In genomic region chrX:18404632-18405238, dm6 we compare ENCODE assay signal across 1 fruit fly cellular context.
TF ChIP-seq lines count a peak whose summit lies in the region.

No protein-coding gene starts in this region.

TF ChIP-seq in whole organism, embryonic, 481 proteins besides CTCF, POLR2A, EP300 and RAD21 (continued from another document):
- no peak for TF ChIP-seq Nf-YB (GFP tag; optimal IDR thresholded peaks at IDR 0.05; lab: Kevin White, UChicago)
- TF ChIP-seq CG2129 (GFP tag; IDR thresholded peaks at IDR 0.05; lab: Robert Waterston, UW; ENCODE audit: partially characterized antibody), result no peak
- peak; percentile 51; the same call in 1 of the 3 replicates for TF ChIP-seq gce (GFP tag; IDR thresholded peaks at IDR 0.05; lab: Robert Waterston, UW)
- TF ChIP-seq dimm (GFP tag; IDR thresholded peaks at IDR 0.05; lab: Robert Waterston, UW), result no peak
- peak; percentile 4 for TF ChIP-seq pb (GFP tag; optimal IDR thresholded peaks at IDR 0.05; lab: Kevin White, UChicago)
- no peak for TF ChIP-seq slou (GFP tag; optimal IDR thresholded peaks at IDR 0.05; lab: Kevin White, UChicago)
- TF ChIP-seq CG4707 (GFP tag; optimal IDR thresholded peaks at IDR 0.05; lab: Kevin White, UChicago), result no peak
- peak; percentile 46 for TF ChIP-seq cg (GFP tag; optimal IDR thresholded peaks at IDR 0.05; lab: Kevin White, UChicago)
- TF ChIP-seq Myb (GFP tag; optimal IDR thresholded peaks at IDR 0.05; lab: Kevin White, UChicago), result peak; percentile 8
- no peak for TF ChIP-seq Blimp-1 (GFP tag; optimal IDR thresholded peaks at IDR 0.05; lab: Kevin White, UChicago)
- no peak for TF ChIP-seq CG6175 (GFP tag; IDR thresholded peaks at IDR 0.05; lab: Robert Waterston, UW)
- peak; percentile 31 for TF ChIP-seq Ssrp (tag; optimal IDR thresholded peaks at IDR 0.05; lab: Kevin White, UChicago)
- TF ChIP-seq corto (GFP tag; optimal IDR thresholded peaks at IDR 0.05; lab: Kevin White, UChicago), result no peak
- no peak for TF ChIP-seq CG4730 (GFP tag; IDR thresholded peaks at IDR 0.05; lab: Robert Waterston, UW)
- TF ChIP-seq Rfx (GFP tag; IDR thresholded peaks at IDR 0.05; lab: Robert Waterston, UW), result no peak
- TF ChIP-seq usp (GFP tag; optimal IDR thresholded peaks at IDR 0.05; lab: Kevin White, UChicago), result no peak
- TF ChIP-seq CG7556 (GFP tag; optimal IDR thresholded peaks at IDR 0.05; lab: Kevin White, UChicago), result peak; percentile 30
- peak; percentile 48 for TF ChIP-seq Abd-B (GFP tag; optimal IDR thresholded peaks at IDR 0.05; lab: Kevin White, UChicago)
- TF ChIP-seq nom (GFP tag; optimal IDR thresholded peaks at IDR 0.05; lab: Kevin White, UChicago), result peak; percentile 33
- TF ChIP-seq CG11398 (GFP tag; optimal IDR thresholded peaks at IDR 0.05; lab: Kevin White, UChicago), result peak; percentile 29
- TF ChIP-seq CG9609 (GFP tag; optimal IDR thresholded peaks at IDR 0.05; lab: Kevin White, UChicago), result peak; percentile 42
- TF ChIP-seq rib (GFP tag; IDR thresholded peaks at IDR 0.05; lab: Robert Waterston, UW), result no peak
- TF ChIP-seq pho (GFP tag; optimal IDR thresholded peaks at IDR 0.05; lab: Kevin White, UChicago), result peak; percentile 50
- no peak for TF ChIP-seq CG17568 (GFP tag; optimal IDR thresholded peaks at IDR 0.05; lab: Kevin White, UChicago)
- no peak for TF ChIP-seq CG7963 (GFP tag; IDR thresholded peaks at IDR 0.05; lab: Robert Waterston, UW; ENCODE audit: partially characterized antibody)
- TF ChIP-seq pros (GFP tag; optimal IDR thresholded peaks at IDR 0.05; lab: Kevin White, UChicago), result no peak
- no peak for TF ChIP-seq insv (GFP tag; optimal IDR thresholded peaks at IDR 0.05; lab: Kevin White, UChicago)
- TF ChIP-seq Dad (GFP tag; optimal IDR thresholded peaks at IDR 0.05; lab: Kevin White, UChicago), result peak; percentile 19
- TF ChIP-seq Sox100B (GFP tag; optimal IDR thresholded peaks at IDR 0.05; lab: Kevin White, UChicago), result peak; percentile 56
- TF ChIP-seq CG18619 (GFP tag; optimal IDR thresholded peaks at IDR 0.05; lab: Kevin White, UChicago), result peak; percentile 49
- TF ChIP-seq az2 (GFP tag; optimal IDR thresholded peaks at IDR 0.05; lab: Kevin White, UChicago), result peak; percentile 12
- peak; percentile 10 for TF ChIP-seq fd96Cb (tag; optimal IDR thresholded peaks at IDR 0.05; lab: Kevin White, UChicago)
- TF ChIP-seq Dbx (GFP tag; IDR thresholded peaks at IDR 0.05; lab: Robert Waterston, UW), result no peak
- TF ChIP-seq chinmo (GFP tag; IDR thresholded peaks at IDR 0.05; lab: Robert Waterston, UW; ENCODE audit: partially characterized antibody), result no peak; the same call in 2 of the 4 replicates
- TF ChIP-seq E2f1 (GFP tag; IDR thresholded peaks at IDR 0.05; lab: Robert Waterston, UW), result 0 out of 2 replicates have a peak, but pooled peaks have one; percentile 6
- peak; percentile 17 for TF ChIP-seq CG3281 (GFP tag; optimal IDR thresholded peaks at IDR 0.05; lab: Kevin White, UChicago)
- peak; percentile 57 for TF ChIP-seq dmrt99B (tag; optimal IDR thresholded peaks at IDR 0.05; lab: Kevin White, UChicago)
- peak in 1 of 3 experiments; percentile 33 for TF ChIP-seq lola (GFP tag; optimal IDR thresholded peaks at IDR 0.05; lab: Kevin White, UChicago)
- TF ChIP-seq Trl (optimal IDR thresholded peaks at IDR 0.05; lab: Kevin White, UChicago), result peak; percentile 91 to 92
- TF ChIP-seq Trl (GFP tag; optimal IDR thresholded peaks at IDR 0.05; lab: Kevin White, UChicago), result no peak
- TF ChIP-seq run (tag; optimal IDR thresholded peaks at IDR 0.05; lab: Kevin White, UChicago), result peak; percentile 47
- no peak for TF ChIP-seq CG9727 (GFP tag; optimal IDR thresholded peaks at IDR 0.05; lab: Kevin White, UChicago)
- TF ChIP-seq z (GFP tag; IDR thresholded peaks at IDR 0.05; lab: Robert Waterston, UW), result peak; percentile 5; the same call in 1 of the 3 replicates
- TF ChIP-seq Ets65A (GFP tag; lab: Kevin White, UChicago), result peak; percentile 90
- TF ChIP-seq fu2 (GFP tag; optimal IDR thresholded peaks at IDR 0.05; lab: Kevin White, UChicago), result peak; percentile 34
- TF ChIP-seq bab2 (GFP tag; optimal IDR thresholded peaks at IDR 0.05; lab: Kevin White, UChicago), result peak; percentile 46
- TF ChIP-seq CG14710 (tag; optimal IDR thresholded peaks at IDR 0.05; lab: Kevin White, UChicago), result peak; percentile 20
- peak; percentile 1 for TF ChIP-seq CG18599 (GFP tag; optimal IDR thresholded peaks at IDR 0.05; lab: Kevin White, UChicago)
- TF ChIP-seq dmrt11E (tag; optimal IDR thresholded peaks at IDR 0.05; lab: Kevin White, UChicago), result peak; percentile 13
- TF ChIP-seq phol (tag; optimal IDR thresholded peaks at IDR 0.05; lab: Kevin White, UChicago), result peak; percentile 48
- peak; percentile 18 for TF ChIP-seq Dip3 (GFP tag; optimal IDR thresholded peaks at IDR 0.05; lab: Kevin White, UChicago)
- peak; percentile 66 for TF ChIP-seq CG12769 (tag; optimal IDR thresholded peaks at IDR 0.05; lab: Kevin White, UChicago)
- TF ChIP-seq Pdp1 (GFP tag; optimal IDR thresholded peaks at IDR 0.05; lab: Kevin White, UChicago), result peak in 1 of 2 experiments; percentile 97
- peak; percentile 32; the same call in 2 of the 3 replicates for TF ChIP-seq CG17361 (GFP tag; IDR thresholded peaks at IDR 0.05; lab: Robert Waterston, UW)
- no peak for TF ChIP-seq MTF-1 (GFP tag; optimal IDR thresholded peaks at IDR 0.05; lab: Kevin White, UChicago; ENCODE audit: borderline replicate concordance)
- TF ChIP-seq dpn (GFP tag; optimal IDR thresholded peaks at IDR 0.05; lab: Kevin White, UChicago), result peak in 1 of 2 experiments; percentile 34
- TF ChIP-seq MESR4 (GFP tag; optimal IDR thresholded peaks at IDR 0.05; lab: Kevin White, UChicago), result no peak
- no peak for TF ChIP-seq CG8089 (GFP tag; optimal IDR thresholded peaks at IDR 0.05; lab: Kevin White, UChicago)
- TF ChIP-seq sna (GFP tag; IDR thresholded peaks at IDR 0.05; lab: Robert Waterston, UW; ENCODE audit: partially characterized antibody), result peak; percentile 46; the same call in 1 of the 2 replicates
- TF ChIP-seq odd (GFP tag; optimal IDR thresholded peaks at IDR 0.05; lab: Kevin White, UChicago), result no peak
- TF ChIP-seq CG3065 (GFP tag; optimal IDR thresholded peaks at IDR 0.05; lab: Kevin White, UChicago), result no peak
- TF ChIP-seq seq (GFP tag; IDR thresholded peaks at IDR 0.05; lab: Robert Waterston, UW), result peak; percentile 18; the same call in 1 of the 2 replicates
- no peak for TF ChIP-seq vnd (GFP tag; IDR thresholded peaks at IDR 0.05; lab: Robert Waterston, UW; ENCODE audit: partially characterized antibody)
- peak; percentile 12 for TF ChIP-seq lilli (GFP tag; optimal IDR thresholded peaks at IDR 0.05; lab: Kevin White, UChicago)
- no peak for TF ChIP-seq sc (optimal IDR thresholded peaks at IDR 0.05; lab: Kevin White, UChicago)
- TF ChIP-seq sc (GFP tag; optimal IDR thresholded peaks at IDR 0.05; lab: Kevin White, UChicago), result no peak
- TF ChIP-seq CG6791 (GFP tag; IDR thresholded peaks at IDR 0.05; lab: Robert Waterston, UW; ENCODE audit: partially characterized antibody), result no peak
- no peak for TF ChIP-seq wor (GFP tag; IDR thresholded peaks at IDR 0.05; lab: Robert Waterston, UW)
- TF ChIP-seq maf-S (GFP tag; optimal IDR thresholded peaks at IDR 0.05; lab: Kevin White, UChicago), result no peak
- TF ChIP-seq crol (GFP tag; IDR thresholded peaks at IDR 0.05; lab: Robert Waterston, UW), result peak; percentile 89
- TF ChIP-seq Poxn (GFP tag; IDR thresholded peaks at IDR 0.05; lab: Robert Waterston, UW), result no peak
- TF ChIP-seq Sry-δ (GFP tag; optimal IDR thresholded peaks at IDR 0.05; lab: Kevin White, UChicago), result no peak
- TF ChIP-seq CG16815 (GFP tag; optimal IDR thresholded peaks at IDR 0.05; lab: Kevin White, UChicago), result peak; percentile 21
- 0 out of 4 replicates have a peak, but pooled peaks have one; percentile 31 for TF ChIP-seq Dll (GFP tag; IDR thresholded peaks at IDR 0.05; lab: Robert Waterston, UW; ENCODE audit: partially characterized antibody)
- TF ChIP-seq Asciz (GFP tag; optimal IDR thresholded peaks at IDR 0.05; lab: Kevin White, UChicago), result peak; percentile 6
- peak; percentile 89 for TF ChIP-seq row (GFP tag; IDR thresholded peaks at IDR 0.05; lab: Robert Waterston, UW)
- TF ChIP-seq schlank (tag; optimal IDR thresholded peaks at IDR 0.05; lab: Kevin White, UChicago), result no peak
- TF ChIP-seq CG10462 (GFP tag; optimal IDR thresholded peaks at IDR 0.05; lab: Kevin White, UChicago), result no peak
- peak; percentile 44 for TF ChIP-seq Mad (GFP tag; optimal IDR thresholded peaks at IDR 0.05; lab: Kevin White, UChicago)
- TF ChIP-seq CG6854 (GFP tag; optimal IDR thresholded peaks at IDR 0.05; lab: Kevin White, UChicago), result no peak
- TF ChIP-seq sisA (GFP tag; IDR thresholded peaks at IDR 0.05; lab: Robert Waterston, UW), result peak; percentile 29; the same call in 1 of the 2 replicates
- peak; percentile 26 for TF ChIP-seq Sox102F (GFP tag; optimal IDR thresholded peaks at IDR 0.05; lab: Kevin White, UChicago)
- 0 out of 2 replicates have a peak, but pooled peaks have one; percentile 21 for TF ChIP-seq Rx (GFP tag; IDR thresholded peaks at IDR 0.05; lab: Robert Waterston, UW)
- peak; percentile 13 for TF ChIP-seq Xbp1 (GFP tag; optimal IDR thresholded peaks at IDR 0.05; lab: Kevin White, UChicago)
- peak; percentile 63 for TF ChIP-seq CG10543 (GFP tag; optimal IDR thresholded peaks at IDR 0.05; lab: Kevin White, UChicago)
- peak; percentile 10 for TF ChIP-seq ind (GFP tag; optimal IDR thresholded peaks at IDR 0.05; lab: Kevin White, UChicago)
- TF ChIP-seq CG17328 (GFP tag; IDR thresholded peaks at IDR 0.05; lab: Robert Waterston, UW), result no peak
- TF ChIP-seq zfh2 (GFP tag; optimal IDR thresholded peaks at IDR 0.05; lab: Kevin White, UChicago), result peak; percentile 33
- no peak for TF ChIP-seq CG14050 (GFP tag; IDR thresholded peaks at IDR 0.05; lab: Robert Waterston, UW)
- TF ChIP-seq lmd (GFP tag; IDR thresholded peaks at IDR 0.05; lab: Robert Waterston, UW), result peak; percentile 36; the same call in 1 of the 2 replicates
- peak; percentile 12 for TF ChIP-seq CG15269 (tag; optimal IDR thresholded peaks at IDR 0.05; lab: Kevin White, UChicago)
- TF ChIP-seq Gug (GFP tag; IDR thresholded peaks at IDR 0.05; lab: Robert Waterston, UW), result 0 out of 4 replicates have a peak, but pooled peaks have one; percentile 9
- TF ChIP-seq CG16863 (GFP tag; optimal IDR thresholded peaks at IDR 0.05; lab: Kevin White, UChicago), result peak; percentile 36
- TF ChIP-seq Camta (GFP tag; optimal IDR thresholded peaks at IDR 0.05; lab: Kevin White, UChicago), result peak; percentile 1
- TF ChIP-seq CG13424 (tag; optimal IDR thresholded peaks at IDR 0.05; lab: Kevin White, UChicago), result peak; percentile 13
- TF ChIP-seq prd (optimal IDR thresholded peaks at IDR 0.05; lab: Kevin White, UChicago), result no peak
- TF ChIP-seq prd (GFP tag; IDR thresholded peaks at IDR 0.05; lab: Robert Waterston, UW), result no peak; the same call in 2 of the 3 replicates
- TF ChIP-seq mld (GFP tag; IDR thresholded peaks at IDR 0.05; lab: Robert Waterston, UW; ENCODE audit: partially characterized antibody), result no peak
- peak; percentile 32 for TF ChIP-seq CG9817 (tag; optimal IDR thresholded peaks at IDR 0.05; lab: Kevin White, UChicago)
- TF ChIP-seq CG18476 (GFP tag; optimal IDR thresholded peaks at IDR 0.05; lab: Kevin White, UChicago), result peak; percentile 4
- TF ChIP-seq emc (GFP tag; optimal IDR thresholded peaks at IDR 0.05; lab: Kevin White, UChicago), result peak; percentile 8
- no peak for TF ChIP-seq psq (GFP tag; optimal IDR thresholded peaks at IDR 0.05; lab: Kevin White, UChicago)
- peak; percentile 52 for TF ChIP-seq slp2 (GFP tag; optimal IDR thresholded peaks at IDR 0.05; lab: Kevin White, UChicago)
- TF ChIP-seq CG10366 (GFP tag; IDR thresholded peaks at IDR 0.05; lab: Robert Waterston, UW), result no peak
- TF ChIP-seq nmo (GFP tag; optimal IDR thresholded peaks at IDR 0.05; lab: Kevin White, UChicago), result peak; percentile 65
- peak; percentile 43; the same call in 1 of the 3 replicates for TF ChIP-seq CG34224 (GFP tag; IDR thresholded peaks at IDR 0.05; lab: Robert Waterston, UW; ENCODE audit: partially characterized antibody)
- no peak for TF ChIP-seq bcd (GFP tag; optimal IDR thresholded peaks at IDR 0.05; lab: Kevin White, UChicago)
- TF ChIP-seq Hr51 (GFP tag; optimal IDR thresholded peaks at IDR 0.05; lab: Kevin White, UChicago), result peak in 1 of 2 experiments; percentile 49
- peak; percentile 74 for TF ChIP-seq CG2120 (GFP tag; optimal IDR thresholded peaks at IDR 0.05; lab: Kevin White, UChicago)
- TF ChIP-seq CoRest (tag; optimal IDR thresholded peaks at IDR 0.05; lab: Kevin White, UChicago), result peak; percentile 67
- no peak for TF ChIP-seq sob (GFP tag; IDR thresholded peaks at IDR 0.05; lab: Robert Waterston, UW)
TF ChIP-seq in whole organism, embryonic: peak in this region for 104.
